Fruit fly (Drosophila melanogaster): ENCODE measurements around the gene cad.

Gene cad

dm6 chr2L:20787271-20787791, 16.8 kb downstream of the cad start, which contains the start of gene Pomp (continued):
- peak; percentile 47; the same call in 1 of the 2 replicates for TF ChIP-seq sna (GFP tag; IDR thresholded peaks at IDR 0.05; ENCODE audit: partially characterized antibody)

dm6 chr2L:20788050-20788449, 17.5 kb downstream of the cad start:
- TF ChIP-seq aop (GFP tag; IDR thresholded peaks at IDR 0.05) (no peak), sens (GFP tag) (peak; percentile 28)

dm6 chr2L:20792521-20792920, 22.0 kb downstream of the cad start:
- TF ChIP-seq Camta (GFP tag; optimal IDR thresholded peaks at IDR 0.05): no peak
- no peak for TF ChIP-seq gsb-n (tag; optimal IDR thresholded peaks at IDR 0.05)
- TF ChIP-seq sr (GFP tag; IDR thresholded peaks at IDR 0.05): peak; percentile 61; the same call in 1 of the 3 replicates

- no peak for TF ChIP-seq CG8281 (tag; optimal IDR thresholded peaks at IDR 0.05)
- no peak for TF ChIP-seq CG5180 (GFP tag; optimal IDR thresholded peaks at IDR 0.05)
- no peak for TF ChIP-seq dati (GFP tag; IDR thresholded peaks at IDR 0.05)
- no peak for TF ChIP-seq D19B (GFP tag; optimal IDR thresholded peaks at IDR 0.05)
- no peak for TF ChIP-seq al (GFP tag; IDR thresholded peaks at IDR 0.05)
- TF ChIP-seq mirr (GFP tag; optimal IDR thresholded peaks at IDR 0.05): peak; percentile 19
- TF ChIP-seq shn (GFP tag; optimal IDR thresholded peaks at IDR 0.05): no peak
- no peak for TF ChIP-seq exex (tag; optimal IDR thresholded peaks at IDR 0.05)
- TF ChIP-seq Nf-YA (GFP tag; IDR thresholded peaks at IDR 0.05): no peak
- TF ChIP-seq YL-1 (GFP tag; optimal IDR thresholded peaks at IDR 0.05): peak; percentile 2
- TF ChIP-seq CG15601 (tag; optimal IDR thresholded peaks at IDR 0.05): no peak
- no peak for TF ChIP-seq CG6654 (GFP tag; optimal IDR thresholded peaks at IDR 0.05)
- TF ChIP-seq CG6254 (GFP tag; optimal IDR thresholded peaks at IDR 0.05): no peak
- TF ChIP-seq CG8290 (GFP tag; optimal IDR thresholded peaks at IDR 0.05): no peak
- TF ChIP-seq CG8290 (tag; optimal IDR thresholded peaks at IDR 0.05): no peak
- no peak for TF ChIP-seq NFAT (GFP tag; IDR thresholded peaks at IDR 0.05)
- peak; percentile 1 for TF ChIP-seq lab (GFP tag; optimal IDR thresholded peaks at IDR 0.05)
- no peak for TF ChIP-seq CG34422 (GFP tag; IDR thresholded peaks at IDR 0.05)
Observed at dm6 chr2L:20792988-20793544, 22.5 kb downstream of the cad start.

dm6 chr2L:20793881-20794280, 23.4 kb downstream of the cad start:
- TF ChIP-seq Vsx1 (GFP tag; optimal IDR thresholded peaks at IDR 0.05) (no peak), PHDP (tag; optimal IDR thresholded peaks at IDR 0.05) (peak; percentile 2), nom (GFP tag; optimal IDR thresholded peaks at IDR 0.05) (peak; percentile 40), slp2 (GFP tag; optimal IDR thresholded peaks at IDR 0.05) (no peak), sug (tag; optimal IDR thresholded peaks at IDR 0.05) (peak; percentile 23), ERR (GFP tag; optimal IDR thresholded peaks at IDR 0.05) (no peak), CG2199 (GFP tag; IDR thresholded peaks at IDR 0.05) (0 out of 3 replicates have a peak, but pooled peaks have one; percentile 71), Drgx (GFP tag; IDR thresholded peaks at IDR 0.05) (peak; percentile 25; the same call in 1 of the 2 replicates), sr (GFP tag; IDR thresholded peaks at IDR 0.05) (no peak; the same call in 2 of the 3 replicates), hb (GFP tag; IDR thresholded peaks at IDR 0.05; ENCODE audit: partially characterized antibody) (no peak), sens (GFP tag) (no peak), NFAT (GFP tag; IDR thresholded peaks at IDR 0.05) (peak; percentile 30; the same call in 1 of the 2 replicates), Scr (GFP tag; IDR thresholded peaks at IDR 0.05; ENCODE audit: partially characterized antibody) (0 out of 2 replicates have a peak, but pooled peaks have one; percentile 42), cg (GFP tag; optimal IDR thresholded peaks at IDR 0.05) (peak; percentile 74), emc (GFP tag; optimal IDR thresholded peaks at IDR 0.05) (no peak), Doc3 (GFP tag; IDR thresholded peaks at IDR 0.05; ENCODE audit: partially characterized antibody) (no peak), CG14050 (GFP tag; IDR thresholded peaks at IDR 0.05) (no peak), z (GFP tag; IDR thresholded peaks at IDR 0.05) (peak; percentile 78), CG17328 (GFP tag; IDR thresholded peaks at IDR 0.05) (0 out of 2 replicates have a peak, but pooled peaks have one; percentile 25), CG10267 (tag; optimal IDR thresholded peaks at IDR 0.05) (no peak), tup (GFP tag; optimal IDR thresholded peaks at IDR 0.05) (no peak), Hr51 (GFP tag; optimal IDR thresholded peaks at IDR 0.05) (peak in 1 of 2 experiments; percentile 2), CG6254 (GFP tag; optimal IDR thresholded peaks at IDR 0.05) (no peak)

All from whole organism, embryonic.